Worm (Caenorhabditis elegans) whole organism, L3 larva: ENCODE measurements around the gene srd-40.

ENCODE experiments used
- ceh-16 ChIP-seq: sonication (generic microtip); optimal IDR thresholded peaks from 2 replicates; lab custom pipeline; 2017; ENCODE audit warnings: missing biosample characterization, missing genetic modification characterization
- egl-27 ChIP-seq: sonication (generic microtip); optimal IDR thresholded peaks from 4 replicates; lab custom pipeline; 2017; ENCODE audit warnings: missing biosample characterization, missing genetic modification reagents, missing genetic modification characterization
- elt-2 ChIP-seq: sonication (generic microtip); optimal IDR thresholded peaks from 2 replicates; lab custom pipeline; 2016; ENCODE audit warnings: missing genetic modification reagents, mild to moderate bottlenecking, missing genetic modification characterization, missing compliant biosample characterization
- hmg-11 ChIP-seq: sonication (generic microtip); optimal IDR thresholded peaks from 2 replicates; lab custom pipeline; 2016; ENCODE audit warnings: missing genetic modification characterization, missing compliant biosample characterization
- lsy-12 ChIP-seq: sonication (generic microtip); optimal IDR thresholded peaks from 2 replicates; lab custom pipeline; 2016; ENCODE audit warnings: mild to moderate bottlenecking, missing genetic modification characterization, missing compliant biosample characterization
- mdl-1 ChIP-seq: fragments of 150-350 bp; optimal IDR thresholded peaks from 2 replicates; lab custom pipeline; 2014; ENCODE audit warnings: missing biosample characterization, missing genetic modification characterization
- nfya-1 ChIP-seq: sonication (generic microtip); optimal IDR thresholded peaks from 2 replicates; lab custom pipeline; 2017; ENCODE audit warnings: missing genetic modification characterization, mild to moderate bottlenecking, missing compliant biosample characterization, antibody characterized with exemption, moderate library complexity; ENCODE audit not compliant: insufficient read depth
- nhr-11 ChIP-seq: fragments of 150-350 bp; optimal IDR thresholded peaks from 2 replicates; lab custom pipeline; 2014; ENCODE audit warnings: missing biosample characterization, missing genetic modification characterization
- nhr-28 ChIP-seq: fragments of 150-350 bp; optimal IDR thresholded peaks from 2 replicates; lab custom pipeline; 2014; ENCODE audit warnings: missing biosample characterization, missing genetic modification characterization
- pha-4 ChIP-seq: fragments of 150-350 bp; optimal IDR thresholded peaks from 2 replicates; lab custom pipeline; 2014; ENCODE audit warnings: missing biosample characterization, missing genetic modification reagents, missing genetic modification characterization
- sea-2 ChIP-seq: fragments of 150-350 bp; sonication (generic microtip); optimal IDR thresholded peaks from 4 replicates; lab custom pipeline; 2014; ENCODE audit warnings: missing biosample characterization, missing genetic modification reagents, missing genetic modification characterization
- tbx-2 ChIP-seq: sonication (generic microtip); optimal IDR thresholded peaks from 2 replicates; lab custom pipeline; 2016; ENCODE audit warnings: mild to moderate bottlenecking, missing genetic modification characterization, missing compliant biosample characterization

- no peak for TF ChIP-seq ceh-16 (tag; lab: Kevin White, UChicago)
- TF ChIP-seq nhr-28 (tag; lab: Kevin White, UChicago), result no peak
- no peak for TF ChIP-seq sea-2 (GFP tag; lab: Kevin White, UChicago)
- no peak for TF ChIP-seq hmg-11
- TF ChIP-seq tbx-2, result no peak
- TF ChIP-seq nfya-1, result no peak
- no peak for TF ChIP-seq egl-27 (tag; lab: Kevin White, UChicago)
- TF ChIP-seq nhr-11 (tag; lab: Kevin White, UChicago), result no peak
- no peak for TF ChIP-seq lsy-12 (tag; lab: Kevin White, UChicago)
- TF ChIP-seq elt-2 (tag; lab: Kevin White, UChicago), result no peak
- TF ChIP-seq pha-4, result no peak
- TF ChIP-seq mdl-1, result no peak
These were observed 9.9 kb downstream of the srd-40 start, which contains the start of gene srd-47 for ce11 chrX:12333479-12333878.
